Fruit fly (Drosophila melanogaster) whole organism, embryonic: Measurements from ENCODE around the gene CG1074.

Experiments
- Antp ChIP-seq: fragments of 200-800 bp; sonication (Bioruptor generic); optimal IDR thresholded peaks from 3 replicates; lab custom pipeline; 2016; ENCODE audit warnings: missing biosample characterization, missing genetic modification characterization
- CG10462 ChIP-seq: fragments of 200-800 bp; sonication (Bioruptor generic); optimal IDR thresholded peaks from 2 replicates; lab custom pipeline; 2016; ENCODE audit warnings: missing biosample characterization, missing genetic modification characterization
- CG14014 ChIP-seq: fragments of 200-800 bp; sonication (Bioruptor generic); IDR thresholded peaks from 2 replicates; pipeline ENCODE4 v1.3.6; 2022; ENCODE audit warnings: missing biosample characterization, missing genetic modification characterization
- CG6689 ChIP-seq: fragments of 200-800 bp; sonication (Bioruptor generic); IDR thresholded peaks from 2 replicates; pipeline ENCODE4 v1.3.6; 2022; ENCODE audit warnings: missing biosample characterization, missing genetic modification characterization
- CG7556 ChIP-seq: fragments of 200-800 bp; sonication (Bioruptor generic); optimal IDR thresholded peaks from 2 replicates; lab custom pipeline; 2017; ENCODE audit warnings: missing biosample characterization, mild to moderate bottlenecking, missing genetic modification characterization
- Hr3 ChIP-seq: fragments of 200-800 bp; sonication (Bioruptor generic); optimal IDR thresholded peaks from 3 replicates; lab custom pipeline; 2016; ENCODE audit warnings: missing biosample characterization, missing genetic modification characterization
- ara ChIP-seq: fragments of 200-800 bp; sonication (Bioruptor generic); IDR thresholded peaks from 2 replicates; pipeline ENCODE4 v1.3.6; 2022; ENCODE audit warnings: missing biosample characterization, missing genetic modification characterization
- lbe ChIP-seq: fragments of 200-800 bp; sonication (Bioruptor generic); optimal IDR thresholded peaks from 2 replicates; lab custom pipeline; 2016; ENCODE audit warnings: missing biosample characterization, mild to moderate bottlenecking, missing genetic modification characterization
- pan ChIP-seq, 4 experiments: fragments of >200 bp in 3 of 4; fragments of 200-800 bp in 1 of 4; sonication (Bioruptor generic) in 1 of 4; optimal IDR thresholded peaks in 3 of 4; IDR thresholded peaks in 1 of 4; 2 replicates each; pipeline versions ENCODE4 v1.3.6 to Lab custom; 2017 to 2022; ENCODE audit warnings: missing biosample characterization in 2 of 4, missing genetic modification characterization in 2 of 4, mixed read lengths in 1 of 4

dm6 chr3R:4475378-4475777 is 41.6 kb downstream of the CG1074 start:
- TF ChIP-seq Antp (GFP tag; lab: Kevin White, UChicago): no peak
- no peak for TF ChIP-seq CG6689 (GFP tag; lab: Robert Waterston, UW)
- TF ChIP-seq CG10462: no peak
- TF ChIP-seq CG7556 (GFP tag; lab: Kevin White, UChicago): no peak
- TF ChIP-seq ara (GFP tag; lab: Robert Waterston, UW): no peak
- TF ChIP-seq pan (optimal IDR thresholded peaks at IDR 0.05; lab: Kevin White, UChicago): no peak
- no peak for TF ChIP-seq pan (GFP tag; optimal IDR thresholded peaks at IDR 0.05 in 1 of 2, IDR thresholded peaks at IDR 0.05 in 1 of 2)
- TF ChIP-seq lbe: no peak
- no peak for TF ChIP-seq CG14014 (GFP tag; lab: Robert Waterston, UW)
- TF ChIP-seq Hr3 (GFP tag; lab: Kevin White, UChicago): no peak
